Fruit fly (Drosophila melanogaster): ENCODE data around the gene CG13054.

- TF ChIP-seq CG17806 (tag; optimal IDR thresholded peaks at IDR 0.05) (no peak), CG9948 (tag; optimal IDR thresholded peaks at IDR 0.05) (no peak), D1 (tag; optimal IDR thresholded peaks at IDR 0.05) (no peak)
Observed at dm6 chr3L:16290850-16291249, 33.9 kb upstream of the CG13054 start, which contains the start of gene CG13045.
